Fruit fly (Drosophila melanogaster): Measurements from ENCODE around the gene CG11380.

CG11380 gene

DNA sequence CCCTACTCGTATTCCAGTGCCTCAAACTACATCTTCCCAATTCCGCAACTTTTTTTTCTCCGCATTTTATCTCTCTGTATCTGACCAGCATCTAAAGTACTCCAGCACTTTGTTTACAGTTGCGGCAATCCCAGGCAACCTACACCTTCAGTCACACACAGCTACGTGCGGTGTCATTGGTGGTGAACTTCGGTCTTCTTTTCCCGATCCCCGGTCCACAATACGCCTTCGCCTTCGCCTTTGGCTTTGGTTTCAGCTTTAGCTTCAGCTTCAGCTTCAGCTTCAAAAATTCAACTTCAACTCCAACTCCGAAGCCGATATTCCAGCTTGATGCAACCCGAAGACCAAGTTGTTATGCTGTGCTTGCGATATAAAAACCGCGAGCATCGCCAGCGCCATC lies at the start of gene CG11380:
Gene CG11380 (plus strand): TSS at position 301 of the 400 bp plus-strand sequence.
- no peak for TF ChIP-seq noc (tag; optimal IDR thresholded peaks at IDR 0.05)

DNA sequence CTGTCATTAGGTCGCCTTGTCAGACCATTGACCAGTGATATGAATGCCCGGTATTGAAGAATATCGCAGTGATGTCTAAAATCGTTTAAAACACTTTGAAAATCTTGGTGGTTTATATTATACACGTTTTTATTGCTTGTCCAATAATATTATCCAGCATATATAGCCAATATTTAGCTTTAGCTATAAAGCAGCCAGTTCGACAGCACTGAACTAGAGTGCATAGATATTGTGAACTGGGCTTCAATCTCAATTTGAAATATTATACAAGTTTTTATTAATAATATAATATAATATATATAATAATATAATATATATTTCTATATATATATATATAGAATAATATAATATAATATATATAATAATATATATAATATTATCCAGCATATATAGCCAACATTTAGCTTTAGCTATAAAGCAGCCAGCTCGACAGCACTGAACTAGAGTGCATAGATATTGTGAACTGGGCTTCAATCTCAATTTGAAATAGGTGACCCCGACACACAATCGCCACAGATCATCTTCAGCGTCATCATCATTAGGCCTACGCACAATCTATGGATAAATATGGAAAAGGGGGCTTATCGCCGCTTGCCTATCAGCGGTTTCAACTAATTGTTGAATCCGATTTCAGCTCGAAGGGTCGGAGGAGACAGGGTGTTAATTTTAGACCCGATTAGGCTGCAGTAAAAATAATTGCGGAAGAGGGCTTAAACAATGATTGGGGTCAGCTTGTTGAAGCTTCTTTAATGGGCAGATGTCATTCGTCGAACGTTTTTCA lies 48.4 kb upstream of the CG11380 start:
- no peak for TF ChIP-seq noc (tag; optimal IDR thresholded peaks at IDR 0.05)

DNA sequence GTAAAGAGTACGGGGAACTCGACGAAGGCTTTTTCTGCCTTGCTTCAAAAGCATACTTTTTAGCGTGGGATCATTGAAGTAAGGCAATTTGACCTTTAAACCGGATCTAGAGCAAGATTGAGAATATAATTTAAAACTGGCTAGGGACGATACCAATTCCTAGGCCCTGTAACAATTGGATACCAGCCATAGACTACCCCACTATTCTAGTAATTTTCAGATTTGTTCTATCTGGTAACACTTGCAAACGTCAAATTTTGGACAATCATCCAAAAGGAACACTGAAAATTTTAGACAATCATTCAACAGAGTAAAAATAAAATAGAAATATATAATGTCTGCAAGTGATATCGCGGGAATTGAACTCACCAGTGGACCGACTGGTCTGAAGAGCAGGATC lies 45.8 kb upstream of the CG11380 start, which contains the start of gene CG14628:
Gene CG14628 (plus strand): TSS at position 301 of the 400 bp plus-strand sequence.
- no peak for TF ChIP-seq noc (tag; optimal IDR thresholded peaks at IDR 0.05)

DNA sequence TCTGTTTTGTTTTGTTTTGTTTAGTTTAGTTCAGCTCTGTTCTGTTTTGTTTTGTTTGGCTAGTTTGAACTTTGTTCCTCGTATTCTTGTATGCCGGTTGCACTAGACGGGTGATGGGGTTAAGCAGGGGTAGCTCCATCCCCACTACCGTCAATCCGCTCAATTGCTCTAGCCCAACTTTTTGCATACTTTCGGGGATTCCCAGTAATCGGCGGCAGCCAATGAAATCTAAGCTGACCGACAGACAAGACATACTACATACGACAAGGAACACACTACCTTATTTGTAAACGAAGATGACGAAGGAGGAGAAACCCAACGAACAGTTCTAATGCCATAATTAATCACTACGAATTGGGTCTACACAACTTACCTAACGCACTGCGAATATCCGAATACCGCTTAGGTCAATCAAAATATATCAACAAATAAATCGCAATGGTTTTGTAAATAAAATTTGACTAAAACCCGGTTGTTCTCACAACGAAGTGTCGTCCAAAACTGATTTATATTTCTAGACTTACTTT lies 29.1 kb upstream of the CG11380 start, which contains the start of gene eIF4E7:
Gene eIF4E7 (minus strand): TSS at position 477 of the 527 bp plus-strand sequence.
- TF ChIP-seq noc (tag; optimal IDR thresholded peaks at IDR 0.05) = no peak

DNA sequence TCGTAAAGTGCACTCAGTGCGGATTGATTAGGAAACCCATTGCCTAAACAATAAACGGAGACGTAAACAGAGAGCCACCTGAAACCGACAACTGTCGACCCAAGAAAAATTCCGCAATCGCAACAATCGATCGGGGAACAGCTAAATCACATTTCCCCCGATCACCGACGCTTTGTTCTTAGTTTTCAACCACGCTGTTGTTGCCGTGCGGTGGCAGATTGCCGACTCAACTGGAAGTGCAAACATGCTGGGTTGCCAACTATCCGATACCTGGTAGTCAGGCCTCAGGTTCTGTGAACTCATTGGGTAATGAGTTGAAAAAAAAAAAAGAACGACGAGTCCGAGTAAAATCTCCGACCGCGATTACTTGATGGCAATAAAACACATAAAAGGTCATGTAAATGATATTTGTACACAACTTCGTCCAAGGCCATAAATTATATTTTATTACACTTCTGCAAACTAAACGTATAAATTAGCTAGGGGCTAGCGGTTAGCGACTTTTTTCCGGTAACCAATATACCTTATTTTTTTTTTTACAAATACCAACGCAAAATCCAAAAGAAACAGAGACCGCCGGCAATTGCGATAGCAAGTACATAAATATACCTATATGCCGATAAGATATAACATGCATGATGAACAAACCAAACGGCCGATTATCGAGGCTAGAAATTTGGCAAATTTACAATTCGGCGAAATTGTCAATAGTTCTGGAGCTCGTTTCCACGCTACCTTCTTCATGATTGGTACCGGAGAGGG lies 20.8 kb upstream of the CG11380 start, which contains the start of gene CG11378:
Gene CG11378 (plus strand): TSS at position 712 of the 762 bp plus-strand sequence.
- TF ChIP-seq noc (tag; optimal IDR thresholded peaks at IDR 0.05) = peak; percentile 61

DNA sequence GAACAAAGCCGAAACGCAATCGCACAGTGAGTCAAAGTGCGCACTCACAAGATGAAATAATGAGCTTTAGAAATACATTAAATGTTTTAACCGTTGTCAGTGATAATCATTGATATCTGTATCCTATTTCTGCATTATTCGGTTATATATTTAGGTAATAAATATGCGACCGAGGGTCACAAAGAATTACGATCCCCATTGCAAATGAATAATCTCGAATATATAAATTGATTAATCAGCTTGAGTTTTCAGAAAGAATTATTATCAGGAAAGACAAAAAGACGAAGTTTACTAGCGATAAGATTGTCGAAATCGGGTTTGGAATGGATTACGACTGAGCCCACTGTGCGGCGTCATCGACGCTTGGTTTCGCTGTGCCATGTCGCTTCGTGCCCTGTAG lies 20.1 kb upstream of the CG11380 start:
- TF ChIP-seq noc (tag; optimal IDR thresholded peaks at IDR 0.05) = peak; percentile 81

DNA sequence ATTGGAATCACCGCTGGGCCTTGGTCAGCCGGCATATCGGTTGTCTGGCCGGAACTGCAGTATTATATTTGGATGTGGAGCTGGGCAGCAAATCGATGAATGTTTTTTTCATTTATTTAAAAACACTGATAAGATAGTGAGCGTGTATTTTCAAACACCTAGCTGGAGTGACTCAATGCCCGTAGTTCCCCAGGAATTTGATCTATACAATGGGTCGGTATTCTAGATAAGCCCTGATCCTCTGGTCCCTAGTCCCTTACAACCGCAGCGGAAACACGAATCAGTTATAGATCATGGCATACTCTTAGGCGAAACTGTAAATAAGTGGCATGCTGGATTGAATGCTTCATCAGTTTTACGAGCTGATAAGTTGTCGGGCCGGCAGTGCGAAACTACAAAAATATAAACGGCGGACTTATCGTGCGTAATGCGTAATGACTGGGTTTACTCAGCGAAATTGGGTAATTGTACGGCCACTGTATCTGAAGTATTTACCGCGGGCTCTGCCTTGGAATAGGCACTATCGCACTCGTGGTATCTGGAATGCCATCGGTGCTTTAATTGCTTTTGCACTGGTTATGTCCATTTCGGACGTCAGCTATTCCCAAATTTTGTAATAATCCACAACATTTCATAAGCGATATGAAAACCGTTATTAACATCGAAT lies 18.2 kb upstream of the CG11380 start:
- no peak for TF ChIP-seq noc (tag; optimal IDR thresholded peaks at IDR 0.05)

DNA sequence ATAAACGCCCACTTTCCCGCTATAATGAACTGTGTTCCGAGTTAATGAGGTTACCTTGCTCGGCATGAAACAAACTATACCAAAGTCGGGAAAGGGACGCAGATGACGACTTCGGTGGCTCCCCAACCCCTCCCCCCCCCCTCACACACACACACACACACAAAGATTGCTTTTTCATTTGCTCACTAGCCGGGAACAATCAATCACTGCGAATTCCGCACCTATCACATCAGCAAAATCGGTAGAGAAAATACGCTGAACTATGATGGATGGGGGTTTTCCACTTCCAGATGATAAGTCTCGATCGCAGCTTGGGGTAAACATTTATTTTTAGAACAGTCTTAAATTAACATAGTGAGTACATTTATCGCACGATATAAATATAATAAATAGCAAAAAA lies 17.5 kb upstream of the CG11380 start:
- TF ChIP-seq noc (tag; optimal IDR thresholded peaks at IDR 0.05) = no peak

DNA sequence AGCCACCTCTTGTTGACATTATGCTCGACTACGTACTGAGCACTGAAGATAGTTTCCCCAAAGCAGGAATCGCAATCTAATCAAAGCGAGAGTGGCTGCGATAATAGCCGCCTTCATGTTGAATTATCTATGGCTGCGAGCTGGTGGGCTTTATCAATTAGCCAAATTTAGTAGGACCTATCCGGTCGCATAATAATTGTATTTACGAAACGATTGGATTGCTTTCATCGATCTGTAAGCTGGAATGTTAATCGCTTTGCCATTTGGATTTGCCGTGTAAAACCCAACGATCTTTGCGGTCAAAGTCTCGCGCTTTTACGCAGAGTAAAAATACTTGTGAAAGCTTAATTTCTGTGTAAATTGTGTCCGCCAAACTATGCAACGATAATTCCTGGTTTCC lies 15.1 kb upstream of the CG11380 start, which contains the start of gene CG11384:
Gene CG11384 (minus strand): TSS at position 43 of the 400 bp plus-strand sequence.
- TF ChIP-seq noc (tag; optimal IDR thresholded peaks at IDR 0.05) = no peak

DNA sequence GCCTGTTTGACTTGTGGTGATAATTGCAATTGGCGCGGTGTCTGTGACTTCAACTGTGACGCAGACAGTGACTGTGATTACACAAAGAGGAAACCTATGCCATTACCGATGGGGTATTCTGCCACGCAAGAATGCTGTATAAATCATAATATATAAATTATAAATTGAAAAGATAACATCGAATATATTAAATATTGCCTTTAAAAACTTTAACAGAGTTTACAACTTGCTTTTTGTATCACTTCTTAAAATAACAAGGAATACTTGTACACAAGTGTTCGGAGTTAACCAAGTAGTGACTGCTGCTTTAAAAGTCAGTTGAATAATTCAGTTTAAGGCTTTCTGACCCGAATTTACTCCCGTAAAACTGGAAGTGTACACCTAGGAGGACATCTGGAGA lies 11.2 kb upstream of the CG11380 start, which contains the start of gene CG11379:
Gene CG11379 (plus strand): TSS at position 301 of the 400 bp plus-strand sequence.
- no peak for TF ChIP-seq noc (tag; optimal IDR thresholded peaks at IDR 0.05)

DNA sequence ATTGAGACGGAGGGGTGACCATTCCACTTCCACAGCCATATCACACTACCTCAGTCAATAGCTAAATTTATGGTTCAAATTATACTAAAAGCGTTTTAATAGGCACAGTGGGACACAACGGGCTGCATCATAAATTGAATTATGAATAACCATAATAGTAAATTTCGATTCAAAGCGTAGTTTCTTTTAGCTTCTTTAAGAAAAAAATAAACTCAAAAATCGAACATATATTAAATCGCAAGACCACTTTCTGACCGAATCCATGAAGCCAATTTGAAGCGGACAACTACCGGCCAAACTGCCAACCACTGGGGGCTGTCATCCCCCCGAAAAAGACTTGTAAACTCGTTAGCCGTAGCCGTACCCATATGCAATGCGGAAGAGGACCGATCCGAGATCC lies 10.2 kb upstream of the CG11380 start:
- TF ChIP-seq noc (tag; optimal IDR thresholded peaks at IDR 0.05) = no peak

DNA sequence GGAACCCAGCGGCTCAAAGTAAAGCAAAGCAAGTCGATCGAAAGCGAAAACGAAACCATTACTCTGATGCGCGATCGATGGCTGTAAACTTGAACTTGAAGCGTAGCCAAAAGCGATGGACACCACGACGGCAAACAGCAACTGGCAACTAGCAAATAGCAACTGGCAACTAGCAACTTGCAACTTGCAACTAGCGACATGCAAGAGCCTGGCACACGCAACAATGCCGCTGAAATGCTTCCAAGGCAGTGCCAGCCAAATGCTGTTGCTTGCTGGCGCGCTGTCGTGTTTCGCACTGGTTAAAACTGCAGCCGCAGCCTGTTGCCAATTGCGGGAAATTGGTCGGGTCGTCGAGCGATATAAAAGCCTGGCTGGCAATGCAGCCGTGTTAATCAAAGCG lies 9.8 kb upstream of the CG11380 start, which contains the start of gene CG14627:
Gene CG14627 (plus strand): TSS at position 301 of the 400 bp plus-strand sequence.
- TF ChIP-seq noc (tag; optimal IDR thresholded peaks at IDR 0.05) = no peak

DNA sequence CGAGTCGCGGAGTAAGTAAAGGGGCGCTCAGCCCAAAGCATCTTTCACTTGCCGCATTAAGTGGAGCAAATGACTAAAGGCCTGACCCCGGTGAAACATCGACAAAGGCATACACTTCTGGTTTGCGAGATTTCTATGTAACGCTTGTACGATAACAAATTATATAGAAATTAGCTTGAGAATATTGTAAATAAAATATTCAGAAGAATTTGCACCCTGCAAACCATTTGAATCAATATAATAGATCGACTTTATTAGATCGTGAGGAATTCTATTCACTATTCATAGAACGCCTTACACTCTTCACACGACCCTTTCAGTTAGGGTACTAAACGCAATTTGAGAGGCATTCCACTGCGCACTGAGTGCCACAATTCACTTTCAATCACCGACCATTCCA lies 7.4 kb upstream of the CG11380 start:
- TF ChIP-seq noc (tag; optimal IDR thresholded peaks at IDR 0.05) = no peak

DNA sequence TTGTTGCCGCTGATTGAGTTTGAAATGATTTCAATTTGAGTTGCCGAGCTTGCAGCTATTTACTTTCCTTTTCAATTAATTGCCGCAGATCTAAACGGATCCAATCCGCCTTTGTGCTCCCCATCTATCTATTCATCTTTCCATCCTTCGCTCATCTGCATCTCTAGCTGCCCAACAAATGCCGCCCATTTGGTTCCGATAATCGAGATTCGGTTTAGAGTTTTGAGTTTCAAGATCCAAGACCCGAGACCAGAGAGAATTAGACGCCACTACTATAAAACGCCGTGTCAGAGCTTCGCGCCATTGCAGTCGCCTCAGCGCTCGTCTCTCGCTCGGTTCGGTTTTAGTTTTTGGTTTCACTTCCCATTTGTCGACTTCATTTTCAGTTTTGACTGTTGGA lies 6.6 kb upstream of the CG11380 start, which contains the start of gene CG14626:
Gene CG14626 (plus strand): TSS at position 301 of the 400 bp plus-strand sequence.
- no peak for TF ChIP-seq noc (tag; optimal IDR thresholded peaks at IDR 0.05)

DNA sequence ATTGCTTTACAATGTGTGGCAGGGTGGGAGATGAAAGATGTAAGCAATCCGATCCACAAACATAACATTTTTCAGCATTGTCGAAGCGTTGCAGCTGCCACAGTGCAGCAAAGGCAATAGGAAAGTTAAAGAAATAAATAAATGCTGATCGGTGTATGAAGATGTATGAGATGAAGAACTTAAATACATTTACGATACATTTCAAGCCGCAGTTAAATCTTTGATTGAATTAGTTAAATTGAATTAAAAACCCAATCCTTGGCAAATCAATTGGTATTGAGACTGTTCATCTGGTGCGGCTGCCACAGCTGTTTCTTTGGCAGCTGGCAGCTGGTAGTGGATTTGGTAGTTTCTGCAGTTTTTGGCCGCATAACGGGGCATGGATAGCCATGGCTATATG lies 6.8 kb downstream of the CG11380 start:
- no peak for TF ChIP-seq noc (tag; optimal IDR thresholded peaks at IDR 0.05)

DNA sequence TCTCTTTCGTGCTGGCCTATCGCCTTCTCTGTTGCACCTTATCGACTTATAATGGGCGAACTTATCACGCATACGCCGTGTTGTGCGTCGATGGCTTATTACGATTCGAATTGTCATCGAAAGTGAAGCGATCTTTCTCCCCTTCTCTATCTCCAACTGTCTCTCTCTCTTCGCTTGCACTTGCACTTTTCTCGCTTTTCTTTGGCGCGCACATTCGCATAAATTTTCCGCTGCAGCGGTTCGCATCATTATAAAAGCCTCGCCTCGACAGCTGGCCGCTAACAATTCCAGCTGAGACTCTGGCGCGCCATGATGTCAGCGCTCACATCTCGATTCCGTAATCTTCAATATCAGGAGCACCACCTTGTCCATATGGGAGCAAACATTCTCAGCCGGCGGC lies 8.1 kb downstream of the CG11380 start, which contains the start of gene CG14625:
Gene CG14625 (plus strand): TSS at position 301 of the 400 bp plus-strand sequence.
- no peak for TF ChIP-seq noc (tag; optimal IDR thresholded peaks at IDR 0.05)
